Fruit fly (Drosophila melanogaster) S2 (cell line): ENCODE measurements around the gene Gr63a.

Experiments used
- CG8478 ChIP-seq: fragments of >200 bp; optimal IDR thresholded peaks from 2 replicates; lab custom pipeline; 2018
- CTCF ChIP-seq, 2 experiments: fragments of >200 bp; optimal IDR thresholded peaks; 2 replicates each; lab custom pipeline; 2018

dm6 chr3L:3862504-3863380, 33.7 kb downstream of the Gr63a start:
- no peak for TF ChIP-seq CG8478 (lab: Kevin White, UChicago)
- TF ChIP-seq CTCF (optimal IDR thresholded peaks at IDR 0.05; lab: Kevin White, UChicago), result no peak
